Fruit fly (Drosophila melanogaster): ENCODE measurements around the gene Rpt3R.

Gene Rpt3R

dm6 chr3R:9791177-9791806 lies 35.0 kb upstream of the Rpt3R start, which contains the start of the genes CG12945 and CG8507 (continued):
- TF ChIP-seq sens-2 (GFP tag; IDR thresholded peaks at IDR 0.05): no peak
- 0 out of 2 replicates have a peak, but pooled peaks have one; percentile 17 for TF ChIP-seq CG14441 (GFP tag; IDR thresholded peaks at IDR 0.05)
- no peak for TF ChIP-seq ato (GFP tag; IDR thresholded peaks at IDR 0.05; ENCODE audit: partially characterized antibody)
- no peak for TF ChIP-seq wor (GFP tag; IDR thresholded peaks at IDR 0.05)
- TF ChIP-seq CG2116 (GFP tag; optimal IDR thresholded peaks at IDR 0.05): peak; percentile 59
- no peak for TF ChIP-seq sc (optimal IDR thresholded peaks at IDR 0.05)
- TF ChIP-seq sc (GFP tag; optimal IDR thresholded peaks at IDR 0.05): no peak
- TF ChIP-seq CG10565 (GFP tag; optimal IDR thresholded peaks at IDR 0.05): no peak
- no peak for TF ChIP-seq nerfin-2 (GFP tag; IDR thresholded peaks at IDR 0.05; ENCODE audit: partially characterized antibody)
- TF ChIP-seq CG1792 (GFP tag; optimal IDR thresholded peaks at IDR 0.05): no peak
- no peak for TF ChIP-seq CG4730 (GFP tag; IDR thresholded peaks at IDR 0.05)
- TF ChIP-seq gfzf (GFP tag; optimal IDR thresholded peaks at IDR 0.05): peak; percentile 79
- no peak for TF ChIP-seq wdn (GFP tag; IDR thresholded peaks at IDR 0.05)
- TF ChIP-seq ap (GFP tag; IDR thresholded peaks at IDR 0.05): no peak
- no peak for TF ChIP-seq CG6765 (GFP tag; optimal IDR thresholded peaks at IDR 0.05)
- TF ChIP-seq lbe (GFP tag; optimal IDR thresholded peaks at IDR 0.05): peak; percentile 3
- TF ChIP-seq NC2β (GFP tag; optimal IDR thresholded peaks at IDR 0.05): no peak
- TF ChIP-seq CG11093 (GFP tag; IDR thresholded peaks at IDR 0.05): no peak
- TF ChIP-seq BtbVII (GFP tag; optimal IDR thresholded peaks at IDR 0.05): no peak
- TF ChIP-seq Dll (GFP tag; IDR thresholded peaks at IDR 0.05; ENCODE audit: partially characterized antibody): 0 out of 4 replicates have a peak, but pooled peaks have one; percentile 37
- no peak for TF ChIP-seq CG43689 (GFP tag; IDR thresholded peaks at IDR 0.05)
- no peak for TF ChIP-seq CG31441 (GFP tag; IDR thresholded peaks at IDR 0.05)
- no peak for TF ChIP-seq disco-r (GFP tag; optimal IDR thresholded peaks at IDR 0.05)
- no peak for TF ChIP-seq CG6272 (GFP tag; IDR thresholded peaks at IDR 0.05)
- TF ChIP-seq ems (GFP tag; optimal IDR thresholded peaks at IDR 0.05): peak; percentile 1
- no peak for TF ChIP-seq fd102C (GFP tag; optimal IDR thresholded peaks at IDR 0.05)
- TF ChIP-seq Dad (GFP tag; optimal IDR thresholded peaks at IDR 0.05): peak; percentile 26
- TF ChIP-seq CG16863 (GFP tag; optimal IDR thresholded peaks at IDR 0.05): no peak
- 0 out of 2 replicates have a peak, but pooled peaks have one; percentile 18 for TF ChIP-seq bbx (GFP tag; IDR thresholded peaks at IDR 0.05; ENCODE audit: partially characterized antibody)
- no peak for TF ChIP-seq jing (GFP tag; optimal IDR thresholded peaks at IDR 0.05)
- no peak for TF ChIP-seq usp (GFP tag; optimal IDR thresholded peaks at IDR 0.05)
- TF ChIP-seq Med (GFP tag): peak; percentile 85
- TF ChIP-seq Dref (GFP tag; IDR thresholded peaks at IDR 0.05): no peak
- TF ChIP-seq tio (GFP tag; optimal IDR thresholded peaks at IDR 0.05): no peak
- no peak for TF ChIP-seq mirr (GFP tag; optimal IDR thresholded peaks at IDR 0.05)
- peak; percentile 39 for TF ChIP-seq Fer3 (tag; optimal IDR thresholded peaks at IDR 0.05)
- TF ChIP-seq Atf6 (GFP tag; IDR thresholded peaks at IDR 0.05): no peak; the same call in 1 of the 2 replicates
- no peak for TF ChIP-seq bab2 (GFP tag; optimal IDR thresholded peaks at IDR 0.05)
- no peak for TF ChIP-seq CG3163 (GFP tag; optimal IDR thresholded peaks at IDR 0.05)
- TF ChIP-seq B-H2 (GFP tag; optimal IDR thresholded peaks at IDR 0.05): no peak
- no peak for TF ChIP-seq Mes4 (GFP tag; optimal IDR thresholded peaks at IDR 0.05)
- TF ChIP-seq Ets65A (GFP tag): peak; percentile 91
- no peak for TF ChIP-seq Ravus (GFP tag; IDR thresholded peaks at IDR 0.05)
- no peak for TF ChIP-seq amos (GFP tag; IDR thresholded peaks at IDR 0.05; ENCODE audit: partially characterized antibody)
- no peak for TF ChIP-seq NFAT (GFP tag; IDR thresholded peaks at IDR 0.05)
- peak; percentile 8 for TF ChIP-seq nom (GFP tag; optimal IDR thresholded peaks at IDR 0.05)
- peak; percentile 14 for TF ChIP-seq Bdp1 (GFP tag; optimal IDR thresholded peaks at IDR 0.05)
- no peak for TF ChIP-seq CG4424 (GFP tag; optimal IDR thresholded peaks at IDR 0.05)
- TF ChIP-seq CG2129 (GFP tag; IDR thresholded peaks at IDR 0.05; ENCODE audit: partially characterized antibody): no peak
- no peak for TF ChIP-seq croc (GFP tag; conservative IDR thresholded peaks at IDR 0.05)
- TF ChIP-seq crc (GFP tag; optimal IDR thresholded peaks at IDR 0.05): no peak
